Fruit fly (Drosophila melanogaster): ENCODE results near the gene phu.

phu gene

DNA sequence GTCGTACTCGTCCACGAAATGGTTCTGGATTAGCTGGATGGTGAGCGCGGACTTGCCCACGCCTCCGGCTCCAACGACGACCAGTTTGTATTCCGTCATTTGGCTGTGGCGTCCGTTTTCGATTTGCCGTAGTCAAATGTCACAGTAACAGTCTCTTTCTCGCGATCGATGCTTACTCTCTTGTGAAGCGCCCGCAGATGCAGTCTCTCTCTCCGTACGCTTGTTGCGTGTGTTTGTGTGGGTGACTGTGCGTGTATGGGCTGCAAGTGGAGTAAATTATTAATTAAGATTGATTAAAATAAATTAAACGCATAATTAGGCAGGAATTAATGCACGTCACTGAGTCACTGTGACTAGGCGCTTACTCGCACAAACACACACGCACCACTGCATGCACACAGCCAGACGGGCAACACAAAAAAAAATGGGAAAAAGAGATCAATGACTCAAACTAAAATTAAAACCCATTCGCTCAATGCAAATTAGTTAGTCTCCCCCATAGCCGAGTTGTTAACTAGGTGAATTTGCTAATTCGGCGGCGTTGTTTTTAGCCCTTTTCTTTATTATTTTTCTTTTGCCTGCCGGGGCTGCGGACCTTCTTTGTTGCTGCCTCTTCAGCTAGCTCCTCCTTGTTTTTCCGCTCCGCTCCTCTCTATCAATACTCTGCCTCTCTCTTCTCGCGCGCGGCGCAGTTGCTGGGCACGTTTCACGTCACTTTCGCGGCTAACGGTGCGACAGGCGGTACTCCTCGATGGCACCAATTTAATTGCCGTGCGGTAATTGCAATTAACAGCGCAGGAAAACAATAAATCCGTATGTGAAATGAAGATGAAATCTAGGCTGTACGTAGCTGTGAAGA is 17.8 kb downstream of the phu start:
- no peak for TF ChIP-seq Mnt (GFP tag; optimal IDR thresholded peaks at IDR 0.05)
- TF ChIP-seq toe (GFP tag; optimal IDR thresholded peaks at IDR 0.05): no peak
- TF ChIP-seq ovo (GFP tag; optimal IDR thresholded peaks at IDR 0.05): no peak
- TF ChIP-seq cnc (optimal IDR thresholded peaks at IDR 0.05): peak; percentile 70 to 88

DNA sequence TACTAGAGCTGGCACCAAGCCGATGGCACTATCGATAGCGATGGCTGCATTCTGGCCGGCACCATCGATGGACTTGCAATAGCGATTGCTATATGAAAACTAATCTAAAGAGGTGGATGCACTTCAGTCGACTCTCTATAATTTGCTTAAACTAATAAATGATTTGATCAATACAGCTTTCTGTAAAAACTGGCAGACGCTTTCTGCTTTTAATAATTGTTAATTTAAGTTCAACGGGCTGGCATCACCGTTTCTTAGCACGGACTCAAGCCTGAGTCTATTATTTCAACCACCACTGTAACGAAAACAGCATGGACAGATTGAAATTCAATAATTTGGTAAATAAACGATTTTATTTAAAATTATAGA is 18.4 kb downstream of the phu start, which contains the start of the genes Ras85D and Rlb1:
TSS of gene Ras85D (minus strand) at position 16 of the 369 bp plus-strand sequence.
TSS of gene Rlb1 (plus strand) at position 276 of the 369 bp plus-strand sequence.
- TF ChIP-seq toe (GFP tag; optimal IDR thresholded peaks at IDR 0.05) (peak; percentile 97), bab1 (GFP tag; optimal IDR thresholded peaks at IDR 0.05) (peak; percentile 65), Hr96 (GFP tag; optimal IDR thresholded peaks at IDR 0.05) (no peak), CG5204 (GFP tag; optimal IDR thresholded peaks at IDR 0.05) (no peak), cnc (optimal IDR thresholded peaks at IDR 0.05) (no peak), CG7101 (tag; optimal IDR thresholded peaks at IDR 0.05) (peak; percentile 79), kay (GFP tag; ENCODE audit: borderline replicate concordance) (no peak), Crg-1 (GFP tag; optimal IDR thresholded peaks at IDR 0.05) (peak; percentile 86), CG1620 (GFP tag; optimal IDR thresholded peaks at IDR 0.05) (peak; percentile 94), CG12768 (GFP tag; optimal IDR thresholded peaks at IDR 0.05) (peak; percentile 73), CG14711 (tag; optimal IDR thresholded peaks at IDR 0.05) (peak; percentile 69), CG11617 (GFP tag; optimal IDR thresholded peaks at IDR 0.05) (peak; percentile 76), CG33017 (tag; optimal IDR thresholded peaks at IDR 0.05) (peak; percentile 49), Clk (GFP tag; optimal IDR thresholded peaks at IDR 0.05) (no peak), ovo (GFP tag; optimal IDR thresholded peaks at IDR 0.05) (peak; percentile 80), cic (GFP tag; optimal IDR thresholded peaks at IDR 0.05) (no peak), pad (GFP tag; optimal IDR thresholded peaks at IDR 0.05) (peak; percentile 67), Mnt (GFP tag; optimal IDR thresholded peaks at IDR 0.05) (peak; percentile 87), tj (GFP tag; optimal IDR thresholded peaks at IDR 0.05) (peak; percentile 46), CG7045 (GFP tag; optimal IDR thresholded peaks at IDR 0.05) (peak; percentile 76)

DNA sequence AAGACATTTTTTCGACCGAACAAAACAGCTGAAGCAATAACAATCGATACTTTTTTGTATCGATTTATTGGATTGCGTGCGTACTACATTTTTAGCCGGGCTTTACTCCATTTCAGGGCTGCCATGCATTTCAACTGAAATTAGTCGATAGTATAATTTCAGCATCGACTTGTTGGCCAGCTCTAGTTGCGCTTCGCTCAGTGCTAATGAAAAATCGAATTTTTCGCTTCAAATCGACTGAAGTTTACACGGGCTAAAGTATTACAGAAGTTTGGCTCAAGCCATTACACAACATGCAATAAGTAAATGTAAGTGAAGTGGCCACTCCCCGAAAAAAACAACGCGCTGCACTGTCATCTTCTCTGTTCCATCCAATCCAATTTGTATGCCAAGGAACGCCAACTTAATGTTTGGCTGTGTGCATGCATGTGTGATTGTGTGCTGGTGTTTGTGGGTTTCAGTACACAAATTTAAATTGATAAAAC is 21.3 kb downstream of the phu start, which contains the start of the genes mRpL47, CG8176 and Kdm3:
TSS of gene mRpL47 (minus strand) at position 49 of the 485 bp plus-strand sequence.
TSS of gene CG8176 (plus strand) at position 148 of the 485 bp plus-strand sequence.
TSS of gene Kdm3 (plus strand) at position 148 of the 485 bp plus-strand sequence.
- TF ChIP-seq CG14711 (tag; optimal IDR thresholded peaks at IDR 0.05) (peak; percentile 80), cnc (optimal IDR thresholded peaks at IDR 0.05) (no peak), Clk (GFP tag; optimal IDR thresholded peaks at IDR 0.05) (peak; percentile 63), kay (GFP tag; ENCODE audit: borderline replicate concordance) (no peak), CG11617 (GFP tag; optimal IDR thresholded peaks at IDR 0.05) (peak; percentile 73), toe (GFP tag; optimal IDR thresholded peaks at IDR 0.05) (no peak), Mnt (GFP tag; optimal IDR thresholded peaks at IDR 0.05) (peak; percentile 89), CG1620 (GFP tag; optimal IDR thresholded peaks at IDR 0.05) (peak; percentile 86), Crg-1 (GFP tag; optimal IDR thresholded peaks at IDR 0.05) (peak; percentile 37), bab1 (GFP tag; optimal IDR thresholded peaks at IDR 0.05) (peak; percentile 80), CG33017 (tag; optimal IDR thresholded peaks at IDR 0.05) (no peak), ovo (GFP tag; optimal IDR thresholded peaks at IDR 0.05) (peak; percentile 1), cic (GFP tag; optimal IDR thresholded peaks at IDR 0.05) (peak; percentile 78), CG7045 (GFP tag; optimal IDR thresholded peaks at IDR 0.05) (peak; percentile 5), tj (GFP tag; optimal IDR thresholded peaks at IDR 0.05) (peak; percentile 54), Hr96 (GFP tag; optimal IDR thresholded peaks at IDR 0.05) (no peak), CG7101 (tag; optimal IDR thresholded peaks at IDR 0.05) (peak; percentile 61), CG12768 (GFP tag; optimal IDR thresholded peaks at IDR 0.05) (peak; percentile 22), pad (GFP tag; optimal IDR thresholded peaks at IDR 0.05) (peak; percentile 45), CG5204 (GFP tag; optimal IDR thresholded peaks at IDR 0.05) (no peak)

DNA sequence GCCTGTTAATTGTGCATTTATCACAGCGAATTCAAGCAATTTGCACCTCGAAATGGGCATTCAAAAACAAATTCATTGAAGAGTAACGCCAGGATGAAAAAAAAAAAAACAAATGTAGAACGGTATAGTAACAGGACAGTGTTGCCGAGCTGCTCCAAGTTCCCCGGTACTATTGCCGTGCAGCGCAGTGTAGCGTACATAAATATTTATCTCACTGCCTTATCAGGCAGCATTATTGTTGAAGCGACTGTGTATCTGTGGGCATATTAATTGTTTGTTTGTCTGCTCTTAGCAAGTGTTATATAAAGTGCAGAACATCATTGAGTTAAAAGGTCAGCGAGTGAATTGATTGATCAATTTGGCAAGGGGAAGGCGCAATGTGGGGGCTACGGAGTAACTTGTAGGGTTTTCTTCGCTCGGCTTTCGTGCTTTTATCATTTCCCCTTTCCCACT is 21.8 kb downstream of the phu start:
- no peak for TF ChIP-seq CG7101 (tag; optimal IDR thresholded peaks at IDR 0.05)
- peak; percentile 12 for TF ChIP-seq ovo (GFP tag; optimal IDR thresholded peaks at IDR 0.05)
- no peak for TF ChIP-seq CG11617 (GFP tag; optimal IDR thresholded peaks at IDR 0.05)
- TF ChIP-seq CG14711 (tag; optimal IDR thresholded peaks at IDR 0.05): peak; percentile 31
- no peak for TF ChIP-seq cic (GFP tag; optimal IDR thresholded peaks at IDR 0.05)
- no peak for TF ChIP-seq kay (GFP tag; ENCODE audit: borderline replicate concordance)

DNA sequence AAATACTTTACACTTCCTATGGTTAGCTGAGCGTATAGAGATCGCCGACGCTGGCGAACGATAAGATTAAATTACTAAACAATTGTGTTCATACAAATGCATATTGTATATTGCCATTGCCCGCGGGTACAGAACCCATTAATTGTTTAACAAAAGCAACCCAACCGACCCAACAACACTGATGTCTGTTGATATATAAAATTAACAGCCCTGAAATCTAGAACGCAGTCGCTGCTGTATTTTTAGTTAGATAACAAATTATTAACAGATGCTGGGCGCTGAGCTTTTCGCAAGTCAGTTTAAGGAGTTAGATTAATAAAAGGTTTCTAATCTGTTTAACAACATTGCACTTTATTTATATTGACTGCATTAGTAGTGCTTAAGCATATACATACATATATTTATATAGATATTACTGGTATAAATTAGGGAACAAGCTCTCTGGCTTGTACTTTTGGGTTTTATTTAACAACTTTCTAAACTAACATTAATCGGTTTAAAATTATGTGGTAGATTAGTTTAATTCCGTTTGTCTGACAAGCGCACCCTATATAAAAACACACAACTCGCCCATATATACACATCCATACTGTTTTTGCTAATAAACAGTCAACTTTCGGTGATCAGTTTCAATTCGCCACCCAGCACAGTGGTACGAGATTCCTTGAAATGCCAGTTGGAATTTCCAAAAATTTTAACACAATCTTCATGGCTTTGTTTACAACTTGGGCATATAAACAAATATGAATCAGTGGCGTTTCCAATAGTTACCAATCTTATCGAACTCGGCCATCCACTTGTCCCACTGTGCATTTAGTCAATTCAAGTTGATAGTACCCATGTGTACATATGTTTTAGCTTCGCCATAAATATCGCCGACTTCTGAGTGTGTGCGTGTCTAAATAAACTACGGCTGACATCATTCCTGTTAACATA is 33.6 kb downstream of the phu start:
- TF ChIP-seq ovo (GFP tag; optimal IDR thresholded peaks at IDR 0.05): no peak
- TF ChIP-seq CG7101 (tag; optimal IDR thresholded peaks at IDR 0.05): peak; percentile 91
- TF ChIP-seq CG33017 (tag; optimal IDR thresholded peaks at IDR 0.05): peak; percentile 92
- TF ChIP-seq CG5204 (GFP tag; optimal IDR thresholded peaks at IDR 0.05): no peak
- peak; percentile 81 for TF ChIP-seq Mnt (GFP tag; optimal IDR thresholded peaks at IDR 0.05)
- peak; percentile 83 for TF ChIP-seq cic (GFP tag; optimal IDR thresholded peaks at IDR 0.05)
- peak; percentile 95 for TF ChIP-seq CG12768 (GFP tag; optimal IDR thresholded peaks at IDR 0.05)
- peak; percentile 90 for TF ChIP-seq Clk (GFP tag; optimal IDR thresholded peaks at IDR 0.05)
- peak; percentile 96 for TF ChIP-seq CG7045 (GFP tag; optimal IDR thresholded peaks at IDR 0.05)
- peak; percentile 64 for TF ChIP-seq pad (GFP tag; optimal IDR thresholded peaks at IDR 0.05)
- TF ChIP-seq Crg-1 (GFP tag; optimal IDR thresholded peaks at IDR 0.05): no peak
- peak; percentile 86 for TF ChIP-seq CG14711 (tag; optimal IDR thresholded peaks at IDR 0.05)
- peak; percentile 40 for TF ChIP-seq bab1 (GFP tag; optimal IDR thresholded peaks at IDR 0.05)
- TF ChIP-seq Hr96 (GFP tag; optimal IDR thresholded peaks at IDR 0.05): peak; percentile 94
- no peak for TF ChIP-seq toe (GFP tag; optimal IDR thresholded peaks at IDR 0.05)
- TF ChIP-seq CG1620 (GFP tag; optimal IDR thresholded peaks at IDR 0.05): peak; percentile 14
- peak; percentile 60 for TF ChIP-seq CG11617 (GFP tag; optimal IDR thresholded peaks at IDR 0.05)
- peak; percentile 91 for TF ChIP-seq kay (GFP tag; ENCODE audit: borderline replicate concordance)
- TF ChIP-seq cnc (optimal IDR thresholded peaks at IDR 0.05): no peak
- TF ChIP-seq tj (GFP tag; optimal IDR thresholded peaks at IDR 0.05): peak; percentile 50
